Worm (Caenorhabditis elegans) whole organism, L3 larva: ENCODE data around the gene T05A8.8.

Source experiments
- R02D3.7 ChIP-seq: fragments of 150-350 bp; optimal IDR thresholded peaks from 2 replicates; lab custom pipeline; 2014; ENCODE audit warnings: missing biosample characterization, missing genetic modification characterization
- aly-2 ChIP-seq: fragments of 150-350 bp; optimal IDR thresholded peaks from 2 replicates; lab custom pipeline; 2014; ENCODE audit warnings: missing biosample characterization, missing genetic modification characterization
- ceh-28 ChIP-seq: fragments of 150-350 bp; optimal IDR thresholded peaks from 2 replicates; lab custom pipeline; 2014; ENCODE audit warnings: missing biosample characterization, missing genetic modification reagents, missing genetic modification characterization
- ceh-9 ChIP-seq: sonication (generic microtip); optimal IDR thresholded peaks from 2 replicates; lab custom pipeline; 2018; ENCODE audit warnings: missing biosample characterization, missing genetic modification characterization
- daf-12 ChIP-seq: fragments of 150-350 bp; optimal IDR thresholded peaks from 2 replicates; lab custom pipeline; 2014; ENCODE audit warnings: missing biosample characterization, missing genetic modification reagents, missing genetic modification characterization
- egl-5 ChIP-seq: fragments of 150-350 bp; optimal IDR thresholded peaks from 2 replicates; lab custom pipeline; 2017; ENCODE audit warnings: missing biosample characterization, missing genetic modification reagents, missing genetic modification characterization, inconsistent platforms
- elt-2 ChIP-seq: sonication (generic microtip); optimal IDR thresholded peaks from 2 replicates; lab custom pipeline; 2016; ENCODE audit warnings: missing genetic modification reagents, mild to moderate bottlenecking, missing genetic modification characterization, missing compliant biosample characterization
- elt-3 ChIP-seq, 3 experiments: fragments of 150-350 bp in 1 of 3; sonication (generic microtip) in 2 of 3; optimal IDR thresholded peaks; 2 replicates in 2 of 3; 4 replicates in 1 of 3; lab custom pipeline; 2014 to 2017; ENCODE audit warnings: missing biosample characterization in 3 of 3, missing genetic modification characterization in 3 of 3
- fkh-10 ChIP-seq: sonication (generic microtip); optimal IDR thresholded peaks from 2 replicates; lab custom pipeline; 2017; ENCODE audit warnings: missing biosample characterization, missing genetic modification reagents, missing genetic modification characterization
- fkh-2 ChIP-seq: fragments of 150-350 bp; optimal IDR thresholded peaks from 2 replicates; lab custom pipeline; 2014; ENCODE audit warnings: missing biosample characterization, missing genetic modification reagents, missing genetic modification characterization
- fos-1 ChIP-seq: fragments of 150-350 bp; optimal IDR thresholded peaks from 2 replicates; lab custom pipeline; 2014; ENCODE audit warnings: missing biosample characterization, missing genetic modification characterization
- hmg-11 ChIP-seq: sonication (generic microtip); optimal IDR thresholded peaks from 2 replicates; lab custom pipeline; 2016; ENCODE audit warnings: missing genetic modification characterization, missing compliant biosample characterization
- lin-15B ChIP-seq: fragments of 150-350 bp; optimal IDR thresholded peaks from 2 replicates; lab custom pipeline; 2014; ENCODE audit warnings: missing biosample characterization, missing genetic modification characterization
- lin-39 ChIP-seq: fragments of 150-350 bp; optimal IDR thresholded peaks from 2 replicates; lab custom pipeline; 2018; ENCODE audit warnings: missing biosample characterization, missing genetic modification reagents, missing genetic modification characterization
- mml-1 ChIP-seq: fragments of 150-350 bp; sonication (generic microtip); optimal IDR thresholded peaks from 3 replicates; lab custom pipeline; 2014; ENCODE audit warnings: missing biosample characterization, missing genetic modification characterization
- nhr-12 ChIP-seq: fragments of 150-350 bp; optimal IDR thresholded peaks from 2 replicates; lab custom pipeline; 2014; ENCODE audit warnings: missing biosample characterization, missing genetic modification characterization
- nhr-23 ChIP-seq: fragments of 150-350 bp; optimal IDR thresholded peaks from 2 replicates; lab custom pipeline; 2014; ENCODE audit warnings: missing biosample characterization, missing genetic modification reagents, missing genetic modification characterization
- nhr-25 ChIP-seq: sonication (generic microtip); optimal IDR thresholded peaks from 2 replicates; lab custom pipeline; 2017; ENCODE audit warnings: missing biosample characterization, missing genetic modification characterization
- nhr-67 ChIP-seq: fragments of 150-350 bp; optimal IDR thresholded peaks from 2 replicates; lab custom pipeline; 2014; ENCODE audit warnings: missing biosample characterization, missing genetic modification characterization
- nhr-76 ChIP-seq: fragments of 150-350 bp; sonication (generic microtip); optimal IDR thresholded peaks from 5 replicates; lab custom pipeline; 2014; ENCODE audit warnings: missing biosample characterization, missing genetic modification characterization
- nhr-77 ChIP-seq: fragments of 150-350 bp; optimal IDR thresholded peaks from 2 replicates; lab custom pipeline; 2014; ENCODE audit warnings: missing biosample characterization, missing genetic modification characterization
- pqm-1 ChIP-seq: fragments of 150-350 bp; optimal IDR thresholded peaks from 2 replicates; lab custom pipeline; 2017; ENCODE audit warnings: missing biosample characterization, missing genetic modification characterization, inconsistent platforms
- skn-1 ChIP-seq: fragments of 150-350 bp; optimal IDR thresholded peaks from 2 replicates; lab custom pipeline; 2014; ENCODE audit warnings: missing biosample characterization, missing genetic modification characterization
- unc-39 ChIP-seq: sonication (generic microtip); optimal IDR thresholded peaks from 4 replicates; lab custom pipeline; 2017; ENCODE audit warnings: missing biosample characterization, missing genetic modification characterization
- zag-1 ChIP-seq: fragments of 150-350 bp; optimal IDR thresholded peaks from 2 replicates; lab custom pipeline; 2014; ENCODE audit warnings: missing biosample characterization, missing genetic modification characterization
- ztf-4 ChIP-seq: fragments of 150-350 bp; optimal IDR thresholded peaks from 2 replicates; lab custom pipeline; 2014; ENCODE audit warnings: missing biosample characterization, missing genetic modification characterization

T05A8.8 gene

ce11 chrII:2787031-2787512 lies 50.6 kb downstream of the T05A8.8 start, which contains the start of the genes F08D12.12 and srpa-72:
Gene F08D12.12 (minus strand): TSS chrII:2787081.
Gene srpa-72 (plus strand): TSS chrII:2787481.
- TF ChIP-seq ceh-9 (tag; lab: Kevin White, UChicago) (no peak), elt-3 (tag; optimal IDR thresholded peaks at IDR 0.05; lab: Kevin White, UChicago) (no peak), daf-12 (tag; lab: Kevin White, UChicago) (no peak), nhr-67 (tag; lab: Kevin White, UChicago) (no peak), nhr-77 (tag; lab: Kevin White, UChicago) (no peak), fos-1 (tag; lab: Kevin White, UChicago) (no peak), mml-1 (no peak), lin-39 (tag; lab: Kevin White, UChicago) (peak; percentile 63), elt-2 (tag; lab: Kevin White, UChicago) (peak; percentile 21), egl-5 (tag; lab: Kevin White, UChicago) (no peak), nhr-12 (tag; lab: Kevin White, UChicago) (no peak), ceh-28 (no peak), ztf-4 (tag; lab: Kevin White, UChicago) (no peak), lin-15B (tag; lab: Kevin White, UChicago) (peak; percentile 47), R02D3.7 (tag; lab: Kevin White, UChicago) (no peak), aly-2 (tag; lab: Kevin White, UChicago) (no peak), pqm-1 (no peak), nhr-76 (no peak), nhr-25 (tag; lab: Kevin White, UChicago) (no peak), nhr-23 (no peak), fkh-10 (GFP tag; lab: Kevin White, UChicago) (no peak), zag-1 (tag; lab: Kevin White, UChicago) (no peak), fkh-2 (tag; lab: Kevin White, UChicago) (no peak), skn-1 (tag; lab: Kevin White, UChicago) (no peak), hmg-11 (tag; lab: Kevin White, UChicago) (peak; percentile 85), unc-39 (no peak)
